Worm (Caenorhabditis elegans): Measurements from ENCODE around the gene T08G2.2.

T08G2.2 gene

DNA sequence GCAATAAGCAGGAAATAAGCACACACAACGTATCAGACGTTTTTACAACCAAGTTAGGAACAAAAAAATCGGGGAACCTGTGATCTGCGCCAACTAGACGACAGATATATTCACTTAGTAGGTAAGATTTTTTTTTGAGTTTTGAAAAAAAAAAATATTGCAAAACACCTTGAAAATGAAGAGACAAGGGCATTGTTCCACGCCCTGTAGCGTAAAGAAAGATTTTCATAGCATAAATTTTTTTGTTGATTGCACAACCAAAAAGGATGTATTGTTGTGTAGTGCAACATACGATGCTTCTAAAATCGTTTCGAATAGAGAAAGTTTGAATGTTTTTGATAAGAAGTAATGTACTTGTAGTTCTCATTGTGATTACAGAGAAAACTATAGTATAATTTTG is 29.0 kb downstream of the T08G2.2 start:
- TF ChIP-seq sptf-1 (tag; optimal IDR thresholded peaks at IDR 0.05): no peak

DNA sequence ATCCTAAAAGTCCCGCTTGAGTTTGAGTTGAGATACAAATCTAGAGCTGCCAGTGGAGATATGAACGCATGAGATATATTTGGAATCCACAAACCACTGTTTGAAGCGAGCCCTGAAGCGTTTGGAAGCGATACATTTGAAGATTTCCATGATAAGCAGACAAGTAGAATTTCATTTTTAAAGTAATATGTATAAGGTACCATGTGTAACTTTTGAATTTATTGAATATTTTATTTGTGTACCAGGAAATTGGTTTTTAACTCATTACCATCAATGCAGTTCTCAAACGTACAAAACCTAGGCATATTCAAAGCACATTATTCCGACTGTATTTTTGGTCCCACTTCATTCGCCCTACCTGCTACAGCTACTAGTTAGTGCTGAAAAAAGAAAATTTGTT is 30.9 kb downstream of the T08G2.2 start, which contains the start of gene B0302.2:
Gene B0302.2, plus strand, starts transcription at position 301 of the 400 bp plus-strand sequence.
- TF ChIP-seq pha-4 (tag; optimal IDR thresholded peaks at IDR 0.05) (no peak), mls-2 (tag; optimal IDR thresholded peaks at IDR 0.05) (no peak), lin-13 (tag; optimal IDR thresholded peaks at IDR 0.05) (no peak), nhr-28 (tag; optimal IDR thresholded peaks at IDR 0.05) (no peak), snpc-4 (tag; optimal IDR thresholded peaks at IDR 0.05) (no peak), hlh-1 (tag; optimal IDR thresholded peaks at IDR 0.05) (no peak), ztf-11 (tag; optimal IDR thresholded peaks at IDR 0.05) (no peak)

DNA sequence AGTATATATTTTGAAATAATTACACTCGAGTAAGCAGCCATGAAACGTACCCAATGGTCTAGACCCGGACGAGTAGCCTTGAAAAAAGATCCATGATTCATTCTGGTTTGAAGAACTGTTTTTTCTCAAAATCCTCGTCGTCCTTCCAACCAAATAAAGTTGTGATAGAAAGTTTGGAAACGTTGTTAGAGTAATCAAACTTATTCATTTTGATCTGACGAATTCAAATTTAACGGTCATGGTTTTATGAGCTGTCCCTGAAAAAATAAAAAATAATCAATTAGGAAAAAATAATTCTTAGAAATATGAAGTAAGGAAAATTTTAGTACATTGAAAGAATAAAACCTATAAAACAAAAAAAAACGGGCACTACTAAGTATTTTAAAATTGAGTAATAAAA is 32.5 kb downstream of the T08G2.2 start, which contains the start of gene B0302.4:
Gene B0302.4, minus strand, starts transcription at position 101 of the 400 bp plus-strand sequence.
- TF ChIP-seq blmp-1 (tag; optimal IDR thresholded peaks at IDR 0.05) (no peak), mls-2 (tag; optimal IDR thresholded peaks at IDR 0.05) (no peak), zip-8 (tag; optimal IDR thresholded peaks at IDR 0.05) (no peak), cnd-1 (tag; optimal IDR thresholded peaks at IDR 0.05) (no peak), nhr-237 (tag; optimal IDR thresholded peaks at IDR 0.05) (no peak), elt-3 (tag; optimal IDR thresholded peaks at IDR 0.05) (no peak), unc-120 (tag; optimal IDR thresholded peaks at IDR 0.05; ENCODE audit: poor library complexity, severe bottlenecking) (no peak), ces-1 (GFP tag; optimal IDR thresholded peaks at IDR 0.05) (no peak), ceh-83 (GFP tag; optimal IDR thresholded peaks at IDR 0.05) (no peak), unc-39 (tag; optimal IDR thresholded peaks at IDR 0.05) (no peak), sem-2 (GFP tag; optimal IDR thresholded peaks at IDR 0.05) (no peak)

DNA sequence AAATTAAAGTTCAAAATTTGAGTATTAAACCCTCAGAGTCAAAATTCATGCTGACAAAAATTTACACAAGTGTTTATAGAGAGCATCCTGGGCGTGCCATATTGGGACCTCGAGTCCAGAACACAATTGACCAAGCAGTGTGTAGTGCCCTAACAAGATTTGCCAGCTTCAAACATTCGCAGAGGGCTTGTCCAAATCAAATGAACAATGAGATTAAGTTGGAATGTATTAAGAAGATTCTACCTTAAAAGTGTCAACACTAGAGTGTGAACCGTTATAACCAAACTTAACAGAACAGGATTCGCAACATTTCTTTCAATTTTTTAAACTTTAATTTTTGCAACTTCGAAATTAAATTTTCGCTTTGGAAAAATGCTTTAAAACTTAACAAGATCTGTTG is 38.8 kb downstream of the T08G2.2 start:
- TF ChIP-seq ces-1 (GFP tag; optimal IDR thresholded peaks at IDR 0.05) (peak; percentile 86), blmp-1 (tag; optimal IDR thresholded peaks at IDR 0.05) (no peak)

DNA sequence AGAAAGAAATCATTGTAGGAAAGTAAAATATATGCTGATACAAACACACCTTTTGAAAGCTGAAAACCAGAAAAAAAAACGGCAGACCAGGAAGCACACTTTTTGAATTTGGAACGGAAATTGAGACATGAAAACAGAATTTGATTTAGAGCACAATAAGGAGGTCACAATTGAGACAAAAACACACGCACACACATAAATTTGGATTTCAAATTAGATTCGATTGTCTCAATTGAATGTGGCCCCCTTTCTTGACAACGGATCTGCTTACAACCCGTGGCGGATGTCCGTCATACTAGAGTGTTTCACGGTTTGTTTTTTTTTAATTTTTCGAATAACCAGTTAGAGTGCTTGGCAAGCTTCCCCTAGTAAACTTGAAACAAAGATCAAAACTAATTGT is 41.1 kb downstream of the T08G2.2 start:
- TF ChIP-seq mls-2 (tag; optimal IDR thresholded peaks at IDR 0.05): no peak
- no peak for TF ChIP-seq snpc-4 (tag; optimal IDR thresholded peaks at IDR 0.05)
- TF ChIP-seq unc-39 (tag; optimal IDR thresholded peaks at IDR 0.05): no peak
- no peak for TF ChIP-seq ceh-43 (GFP tag; optimal IDR thresholded peaks at IDR 0.05)
- TF ChIP-seq lin-32 (GFP tag; optimal IDR thresholded peaks at IDR 0.05): no peak
- no peak for TF ChIP-seq tbx-8 (GFP tag; optimal IDR thresholded peaks at IDR 0.05)
- TF ChIP-seq bed-3 (GFP tag; optimal IDR thresholded peaks at IDR 0.05): no peak

DNA sequence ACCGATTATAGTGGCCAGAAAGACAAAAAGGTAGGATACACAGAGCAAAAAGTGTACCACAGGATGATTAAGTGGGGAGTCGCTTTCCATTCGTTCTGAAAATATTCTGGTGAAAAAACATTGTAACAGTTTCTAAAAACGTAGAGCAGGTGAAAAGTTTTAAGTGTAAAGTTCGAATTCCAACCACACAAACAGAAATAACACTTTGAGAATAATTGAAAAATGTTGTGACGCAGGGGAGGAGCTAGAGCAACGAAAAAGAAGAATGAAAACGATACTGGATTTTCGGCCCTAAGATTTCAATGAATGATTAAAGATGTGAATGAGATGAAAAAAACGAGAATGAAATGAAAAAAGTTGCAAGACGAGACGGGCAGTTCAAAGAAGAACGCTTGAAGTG is 51.3 kb downstream of the T08G2.2 start, which contains the start of gene npr-21:
Gene npr-21, minus strand, starts transcription at position 101 of the 400 bp plus-strand sequence.
- TF ChIP-seq ceh-43 (GFP tag; optimal IDR thresholded peaks at IDR 0.05): no peak
- TF ChIP-seq flh-1 (GFP tag; optimal IDR thresholded peaks at IDR 0.05): no peak
- no peak for TF ChIP-seq mab-5 (tag; optimal IDR thresholded peaks at IDR 0.05)
- no peak for TF ChIP-seq nhr-2 (tag; optimal IDR thresholded peaks at IDR 0.05)
- no peak for TF ChIP-seq mep-1 (tag; optimal IDR thresholded peaks at IDR 0.05)
- TF ChIP-seq sptf-1 (tag; optimal IDR thresholded peaks at IDR 0.05): no peak
- TF ChIP-seq ces-1 (GFP tag; optimal IDR thresholded peaks at IDR 0.05): no peak
- no peak for TF ChIP-seq ceh-83 (GFP tag; optimal IDR thresholded peaks at IDR 0.05)
- TF ChIP-seq nhr-12 (tag; optimal IDR thresholded peaks at IDR 0.05): no peak
- TF ChIP-seq nhr-28 (tag; optimal IDR thresholded peaks at IDR 0.05): no peak
- no peak for TF ChIP-seq unc-120 (tag; optimal IDR thresholded peaks at IDR 0.05; ENCODE audit: poor library complexity, severe bottlenecking)
- no peak for TF ChIP-seq hlh-1 (tag; optimal IDR thresholded peaks at IDR 0.05)
- no peak for TF ChIP-seq lin-32 (GFP tag; optimal IDR thresholded peaks at IDR 0.05)
- no peak for TF ChIP-seq cnd-1 (tag; optimal IDR thresholded peaks at IDR 0.05)
- no peak for TF ChIP-seq unc-39 (tag; optimal IDR thresholded peaks at IDR 0.05)
- no peak for TF ChIP-seq elt-1 (tag; optimal IDR thresholded peaks at IDR 0.05; ENCODE audit: borderline replicate concordance, insufficient read depth)
- no peak for TF ChIP-seq mls-2 (tag; optimal IDR thresholded peaks at IDR 0.05)
- no peak for TF ChIP-seq zip-8 (tag; optimal IDR thresholded peaks at IDR 0.05)
- TF ChIP-seq snpc-4 (tag; optimal IDR thresholded peaks at IDR 0.05): no peak

DNA sequence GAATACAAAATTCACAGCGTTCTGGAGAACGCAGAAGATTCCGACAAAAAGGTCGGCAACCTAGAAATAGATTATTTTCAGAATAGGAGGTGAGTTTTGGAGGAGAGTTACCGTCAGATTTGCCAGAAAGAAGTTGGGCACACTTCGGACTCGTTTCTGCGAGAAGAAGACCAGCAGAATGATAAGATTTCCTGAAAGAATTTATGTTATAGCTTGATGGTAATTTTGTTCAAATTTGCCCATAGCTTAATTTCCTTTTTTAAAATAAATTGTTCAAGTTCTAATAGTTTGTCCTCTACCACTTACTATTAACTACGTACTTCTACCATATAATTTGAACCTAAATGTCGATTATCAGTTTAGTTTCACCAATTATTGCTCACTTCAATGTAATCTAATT is 52.1 kb downstream of the T08G2.2 start:
- TF ChIP-seq ztf-11 (tag; optimal IDR thresholded peaks at IDR 0.05): no peak
- TF ChIP-seq unc-39 (tag; optimal IDR thresholded peaks at IDR 0.05): no peak
- no peak for TF ChIP-seq M03D4.4 (tag; optimal IDR thresholded peaks at IDR 0.05)
- no peak for TF ChIP-seq lin-32 (GFP tag; optimal IDR thresholded peaks at IDR 0.05)
- TF ChIP-seq pha-4 (tag; optimal IDR thresholded peaks at IDR 0.05): no peak
- TF ChIP-seq flh-1 (GFP tag; optimal IDR thresholded peaks at IDR 0.05): no peak

Data from whole organism, mixed stage, embryonic.